Fruit fly (Drosophila melanogaster): ENCODE data around the gene CG6996.

Gene CG6996

DNA sequence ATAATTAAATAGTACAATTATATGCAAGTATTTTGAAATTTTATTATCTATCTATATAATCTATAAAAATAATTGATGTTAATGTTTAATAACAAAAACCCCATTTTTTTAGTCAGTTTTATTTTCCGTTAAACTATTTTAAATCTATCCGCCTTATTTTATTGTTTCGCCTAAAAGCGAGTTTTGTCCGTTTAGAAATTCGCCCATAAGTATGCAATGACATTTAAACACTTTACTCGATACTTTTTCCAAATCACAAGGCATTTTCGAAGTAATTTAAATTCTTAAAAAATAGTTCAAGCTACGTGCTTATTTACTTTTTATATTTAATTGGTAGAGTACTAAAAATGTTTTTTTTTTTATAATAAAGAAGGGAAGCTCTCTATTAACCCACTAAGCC, 13.6 kb downstream of the CG6996 start:
- TF ChIP-seq slbo (GFP tag; IDR thresholded peaks at IDR 0.05): no peak
- TF ChIP-seq Dek (tag; optimal IDR thresholded peaks at IDR 0.05): no peak
- TF ChIP-seq CG18599 (GFP tag; optimal IDR thresholded peaks at IDR 0.05): no peak
- TF ChIP-seq lola (GFP tag; optimal IDR thresholded peaks at IDR 0.05): no peak
- TF ChIP-seq CG7357 (GFP tag; IDR thresholded peaks at IDR 0.05): no peak
- TF ChIP-seq CG11247 (GFP tag; IDR thresholded peaks at IDR 0.05): no peak
- no peak for TF ChIP-seq Oaz (GFP tag; IDR thresholded peaks at IDR 0.05)
- TF ChIP-seq stwl (tag; optimal IDR thresholded peaks at IDR 0.05): peak; percentile 6
- no peak for TF ChIP-seq CG14965 (GFP tag; optimal IDR thresholded peaks at IDR 0.05; ENCODE audit: borderline replicate concordance)
- no peak for TF ChIP-seq Blimp-1 (GFP tag; optimal IDR thresholded peaks at IDR 0.05)
- no peak for TF ChIP-seq Bgb (GFP tag; IDR thresholded peaks at IDR 0.05; ENCODE audit: partially characterized antibody)
- no peak for TF ChIP-seq CG7928 (GFP tag; optimal IDR thresholded peaks at IDR 0.05)
- TF ChIP-seq CG13424 (tag; optimal IDR thresholded peaks at IDR 0.05): no peak
- TF ChIP-seq Dp (GFP tag; optimal IDR thresholded peaks at IDR 0.05): peak; percentile 41
- no peak for TF ChIP-seq crc (GFP tag; optimal IDR thresholded peaks at IDR 0.05)
- TF ChIP-seq CG17385 (GFP tag; optimal IDR thresholded peaks at IDR 0.05): no peak
- no peak for TF ChIP-seq zfh2 (GFP tag; optimal IDR thresholded peaks at IDR 0.05)
- TF ChIP-seq zfh1 (GFP tag; IDR thresholded peaks at IDR 0.05): no peak
- TF ChIP-seq tup (GFP tag; optimal IDR thresholded peaks at IDR 0.05): no peak
- no peak for TF ChIP-seq sd (tag; optimal IDR thresholded peaks at IDR 0.05)
- no peak for TF ChIP-seq pnt (GFP tag; optimal IDR thresholded peaks at IDR 0.05)
- no peak for TF ChIP-seq bsh (GFP tag; optimal IDR thresholded peaks at IDR 0.05)
- no peak for TF ChIP-seq CG9797 (GFP tag; optimal IDR thresholded peaks at IDR 0.05)
- TF ChIP-seq Bdp1 (GFP tag; optimal IDR thresholded peaks at IDR 0.05): no peak
- no peak for TF ChIP-seq scrt (GFP tag; optimal IDR thresholded peaks at IDR 0.05)
- no peak for TF ChIP-seq Aef1 (GFP tag; IDR thresholded peaks at IDR 0.05)
- TF ChIP-seq CG31388 (GFP tag; optimal IDR thresholded peaks at IDR 0.05): no peak
- no peak for TF ChIP-seq Doc3 (GFP tag; IDR thresholded peaks at IDR 0.05; ENCODE audit: partially characterized antibody)
- TF ChIP-seq CG33213 (GFP tag; optimal IDR thresholded peaks at IDR 0.05): no peak
- TF ChIP-seq Myb (GFP tag; optimal IDR thresholded peaks at IDR 0.05): peak; percentile 84
- TF ChIP-seq Dip3 (GFP tag; optimal IDR thresholded peaks at IDR 0.05): no peak
- TF ChIP-seq H15 (GFP tag; IDR thresholded peaks at IDR 0.05): no peak
- TF ChIP-seq chinmo (GFP tag; IDR thresholded peaks at IDR 0.05; ENCODE audit: partially characterized antibody): no peak
- TF ChIP-seq kah (GFP tag; optimal IDR thresholded peaks at IDR 0.05): no peak
- no peak for TF ChIP-seq sqz (GFP tag; optimal IDR thresholded peaks at IDR 0.05)
- no peak for TF ChIP-seq Kr (GFP tag; optimal IDR thresholded peaks at IDR 0.05)
- TF ChIP-seq CG12155 (GFP tag; optimal IDR thresholded peaks at IDR 0.05): peak; percentile 67
- TF ChIP-seq CG2712 (tag; optimal IDR thresholded peaks at IDR 0.05): no peak
- no peak for TF ChIP-seq insv (GFP tag; optimal IDR thresholded peaks at IDR 0.05)
- no peak for TF ChIP-seq CG10654 (GFP tag; optimal IDR thresholded peaks at IDR 0.05)
- TF ChIP-seq bbx (GFP tag; IDR thresholded peaks at IDR 0.05; ENCODE audit: partially characterized antibody): no peak
- no peak for TF ChIP-seq Antp (GFP tag; optimal IDR thresholded peaks at IDR 0.05)
- TF ChIP-seq tx (GFP tag; optimal IDR thresholded peaks at IDR 0.05): no peak
- TF ChIP-seq Jarid2 (GFP tag; optimal IDR thresholded peaks at IDR 0.05): no peak
- TF ChIP-seq inv (GFP tag; IDR thresholded peaks at IDR 0.05; ENCODE audit: partially characterized antibody): no peak
- TF ChIP-seq cg (GFP tag; optimal IDR thresholded peaks at IDR 0.05): no peak
- no peak for TF ChIP-seq CG3065 (GFP tag; optimal IDR thresholded peaks at IDR 0.05)
- no peak for TF ChIP-seq sens-2 (GFP tag; IDR thresholded peaks at IDR 0.05)
- peak; percentile 55 for TF ChIP-seq CG16863 (GFP tag; optimal IDR thresholded peaks at IDR 0.05)
- peak; percentile 30 for TF ChIP-seq BEAF-32 (GFP tag; optimal IDR thresholded peaks at IDR 0.05)
- TF ChIP-seq Adf1 (GFP tag; IDR thresholded peaks at IDR 0.05): no peak

Data from whole organism, embryonic.